Worm (Caenorhabditis elegans): ENCODE results near the gene K04F1.9.

- TF ChIP-seq lir-3 (tag; optimal IDR thresholded peaks at IDR 0.05) (no peak), ama-1 (optimal IDR thresholded peaks at IDR 0.05) (no peak), snpc-4 (tag; optimal IDR thresholded peaks at IDR 0.05) (no peak), nhr-28 (tag; optimal IDR thresholded peaks at IDR 0.05) (no peak), vab-7 (GFP tag; IDR thresholded peaks at IDR 0.05) (no peak), pqm-1 (tag; optimal IDR thresholded peaks at IDR 0.05) (no peak), lin-38 (GFP tag; IDR thresholded peaks at IDR 0.05) (no peak), unc-62 (GFP tag; optimal IDR thresholded peaks at IDR 0.05 in 1 of 2) (no peak), unc-62 (tag; optimal IDR thresholded peaks at IDR 0.05) (no peak), unc-39 (tag; optimal IDR thresholded peaks at IDR 0.05) (no peak), ces-1 (GFP tag; optimal IDR thresholded peaks at IDR 0.05) (no peak), nhr-11 (tag; optimal IDR thresholded peaks at IDR 0.05) (no peak), nhr-237 (tag; optimal IDR thresholded peaks at IDR 0.05) (no peak), unc-130 (GFP tag; optimal IDR thresholded peaks at IDR 0.05) (no peak), hmg-1.1 (GFP tag; IDR thresholded peaks at IDR 0.05) (no peak)
Measured at ce11 chrV:1678228-1678627, 13.2 kb downstream of the K04F1.9 start, which contains the start of gene srw-98.

Measured in whole organism, L4 larva.